1 fruit fly cellular context compared by ENCODE assay signal in the genomic region with DNA sequence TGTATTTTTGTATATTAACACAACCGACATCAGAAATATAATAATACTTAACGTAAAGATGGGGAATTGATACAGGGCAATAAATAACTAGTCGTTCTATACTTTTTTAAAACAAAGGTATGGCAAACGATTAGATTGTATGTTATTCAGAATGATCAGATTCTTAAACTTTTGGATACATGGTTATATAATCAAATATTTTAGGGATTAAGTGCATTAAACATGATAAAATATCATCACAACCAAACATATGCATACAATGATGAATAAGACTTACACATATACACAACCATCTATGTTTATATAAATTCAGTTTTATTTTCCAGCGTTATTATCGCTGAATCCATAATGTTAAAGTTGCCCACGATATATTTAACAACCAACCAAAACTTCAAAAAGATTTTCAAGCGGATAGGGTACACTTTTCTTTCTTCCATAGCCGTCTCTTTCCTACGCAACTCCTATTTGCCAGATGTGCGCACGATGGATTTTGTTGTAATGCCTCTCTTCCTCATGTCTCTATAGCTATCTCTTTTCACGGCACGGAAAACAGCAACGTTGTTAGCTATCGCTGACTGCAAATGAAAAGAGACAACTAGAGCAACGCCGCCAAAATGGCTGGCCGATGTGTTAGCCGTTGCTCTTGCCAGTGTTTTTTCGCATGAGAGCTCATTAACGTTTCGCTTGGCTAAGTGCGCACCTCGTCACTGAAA.
A peak's percentile ranks its signal among the peaks of the same experiment; 100 is the strongest.
TF ChIP-seq lines count a peak whose summit lies in the region.

Gene toy (plus strand): TSS at position 668 of the 713 bp plus-strand sequence.

TF ChIP-seq in whole organism, embryonic, 481 proteins besides CTCF, POLR2A, EP300 and RAD21 (continued from another document):
- TF ChIP-seq Scr (GFP tag; IDR thresholded peaks at IDR 0.05; lab: Robert Waterston, UW; ENCODE audit: partially characterized antibody) (peak; percentile 50), Jarid2 (GFP tag; optimal IDR thresholded peaks at IDR 0.05; lab: Kevin White, UChicago) (peak; percentile 91), sens (GFP tag; lab: Kevin White, UChicago) (peak; percentile 73), CG13624 (GFP tag; optimal IDR thresholded peaks at IDR 0.05; lab: Kevin White, UChicago) (peak; percentile 3), sug (tag; optimal IDR thresholded peaks at IDR 0.05; lab: Kevin White, UChicago) (no peak), fd3F (GFP tag; optimal IDR thresholded peaks at IDR 0.05; lab: Kevin White, UChicago) (no peak), MESR4 (GFP tag; optimal IDR thresholded peaks at IDR 0.05; lab: Kevin White, UChicago) (no peak), C15 (GFP tag; IDR thresholded peaks at IDR 0.05; lab: Robert Waterston, UW) (no peak), HmgD (GFP tag; optimal IDR thresholded peaks at IDR 0.05; lab: Kevin White, UChicago) (peak; percentile 80), CG11247 (GFP tag; IDR thresholded peaks at IDR 0.05; lab: Robert Waterston, UW) (no peak), Adf1 (GFP tag; IDR thresholded peaks at IDR 0.05; lab: Robert Waterston, UW) (peak; percentile 53), CG10321 (GFP tag; IDR thresholded peaks at IDR 0.05; lab: Robert Waterston, UW) (peak; percentile 100), cad (GFP tag; optimal IDR thresholded peaks at IDR 0.05; lab: Kevin White, UChicago) (peak; percentile 50), CG8290 (GFP tag; optimal IDR thresholded peaks at IDR 0.05; lab: Kevin White, UChicago) (peak; percentile 54), CG8290 (tag; optimal IDR thresholded peaks at IDR 0.05; lab: Kevin White, UChicago) (peak; percentile 39 to 89), twi (tag; optimal IDR thresholded peaks at IDR 0.05; lab: Kevin White, UChicago) (peak; percentile 43), CG1647 (GFP tag; optimal IDR thresholded peaks at IDR 0.05; lab: Kevin White, UChicago) (no peak), zf30C (GFP tag; optimal IDR thresholded peaks at IDR 0.05; lab: Kevin White, UChicago) (peak; percentile 19), Trl (optimal IDR thresholded peaks at IDR 0.05; lab: Kevin White, UChicago) (peak in 1 of 2 experiments; percentile 5), Trl (GFP tag; optimal IDR thresholded peaks at IDR 0.05; lab: Kevin White, UChicago) (no peak), CG9727 (GFP tag; optimal IDR thresholded peaks at IDR 0.05; lab: Kevin White, UChicago) (no peak), hbn (GFP tag; IDR thresholded peaks at IDR 0.05; lab: Robert Waterston, UW; ENCODE audit: partially characterized antibody) (no peak), D19A (tag; optimal IDR thresholded peaks at IDR 0.05; lab: Kevin White, UChicago) (peak; percentile 61), HmgZ (tag; optimal IDR thresholded peaks at IDR 0.05; lab: Kevin White, UChicago) (peak; percentile 41), CG11696 (GFP tag; IDR thresholded peaks at IDR 0.05; lab: Robert Waterston, UW) (no peak), CG10462 (GFP tag; optimal IDR thresholded peaks at IDR 0.05; lab: Kevin White, UChicago) (no peak), Nf-YA (GFP tag; IDR thresholded peaks at IDR 0.05; lab: Robert Waterston, UW) (peak; percentile 100), Pdp1 (GFP tag; optimal IDR thresholded peaks at IDR 0.05; lab: Kevin White, UChicago) (peak in 1 of 2 experiments; percentile 92), Nf-YC (tag; optimal IDR thresholded peaks at IDR 0.05; lab: Kevin White, UChicago) (peak; percentile 100), chinmo (GFP tag; IDR thresholded peaks at IDR 0.05; lab: Robert Waterston, UW; ENCODE audit: partially characterized antibody) (no peak; the same call in 3 of the 4 replicates), zen2 (GFP tag; IDR thresholded peaks at IDR 0.05; lab: Robert Waterston, UW; ENCODE audit: partially characterized antibody) (no peak), CG17912 (GFP tag; optimal IDR thresholded peaks at IDR 0.05; lab: Kevin White, UChicago) (peak; percentile 64), ewg (GFP tag; optimal IDR thresholded peaks at IDR 0.05; lab: Kevin White, UChicago) (peak; percentile 82), CoRest (tag; optimal IDR thresholded peaks at IDR 0.05; lab: Kevin White, UChicago) (peak; percentile 83), hb (GFP tag; IDR thresholded peaks at IDR 0.05; lab: Robert Waterston, UW; ENCODE audit: partially characterized antibody) (0 out of 3 replicates have a peak, but pooled peaks have one; percentile 34), Fer3 (tag; optimal IDR thresholded peaks at IDR 0.05; lab: Kevin White, UChicago) (no peak), CG17328 (GFP tag; IDR thresholded peaks at IDR 0.05; lab: Robert Waterston, UW) (no peak), tll (GFP tag; optimal IDR thresholded peaks at IDR 0.05; lab: Kevin White, UChicago) (peak in 1 of 2 experiments; percentile 76), amos (GFP tag; IDR thresholded peaks at IDR 0.05; lab: Robert Waterston, UW; ENCODE audit: partially characterized antibody) (0 out of 2 replicates have a peak, but pooled peaks have one; percentile 22), CG8924 (tag; optimal IDR thresholded peaks at IDR 0.05; lab: Kevin White, UChicago) (peak; percentile 67), eve (GFP tag; optimal IDR thresholded peaks at IDR 0.05; lab: Kevin White, UChicago) (peak in 1 of 2 experiments; percentile 0), H2.0 (GFP tag; IDR thresholded peaks at IDR 0.05; lab: Robert Waterston, UW) (no peak), GATAe (GFP tag; conservative IDR thresholded peaks at IDR 0.05; lab: Robert Waterston, UW) (no peak), Ets97D (GFP tag; optimal IDR thresholded peaks at IDR 0.05; lab: Kevin White, UChicago) (no peak), CG2199 (GFP tag; IDR thresholded peaks at IDR 0.05; lab: Robert Waterston, UW) (peak; percentile 97), Rfx (GFP tag; IDR thresholded peaks at IDR 0.05; lab: Robert Waterston, UW) (no peak), chif (GFP tag; optimal IDR thresholded peaks at IDR 0.05; lab: Kevin White, UChicago) (peak in 1 of 2 experiments; percentile 44), CG1603 (tag; optimal IDR thresholded peaks at IDR 0.05; lab: Kevin White, UChicago) (peak; percentile 17), CG11560 (tag; IDR thresholded peaks at IDR 0.05; lab: Robert Waterston, UW) (no peak), ara (GFP tag; IDR thresholded peaks at IDR 0.05; lab: Robert Waterston, UW) (no peak), CG1832 (GFP tag; optimal IDR thresholded peaks at IDR 0.05; lab: Kevin White, UChicago) (peak; percentile 95), Dll (GFP tag; IDR thresholded peaks at IDR 0.05; lab: Robert Waterston, UW; ENCODE audit: partially characterized antibody) (no peak), CG32767 (GFP tag; IDR thresholded peaks at IDR 0.05; lab: Robert Waterston, UW) (no peak), pum (GFP tag; optimal IDR thresholded peaks at IDR 0.05; lab: Kevin White, UChicago) (no peak), CG7271 (tag; optimal IDR thresholded peaks at IDR 0.05; lab: Kevin White, UChicago) (peak; percentile 6), CG34224 (GFP tag; IDR thresholded peaks at IDR 0.05; lab: Robert Waterston, UW; ENCODE audit: partially characterized antibody) (0 out of 3 replicates have a peak, but pooled peaks have one; percentile 25), CG11695 (GFP tag; IDR thresholded peaks at IDR 0.05; lab: Robert Waterston, UW) (no peak), phol (tag; optimal IDR thresholded peaks at IDR 0.05; lab: Kevin White, UChicago) (no peak), CG13775 (GFP tag; optimal IDR thresholded peaks at IDR 0.05; lab: Kevin White, UChicago) (no peak), CG15479 (GFP tag; optimal IDR thresholded peaks at IDR 0.05; lab: Kevin White, UChicago) (peak; percentile 8), CG7987 (GFP tag; optimal IDR thresholded peaks at IDR 0.05; lab: Kevin White, UChicago) (no peak)
